Fruit fly (Drosophila melanogaster): ENCODE results near the gene Fnta.

Fnta gene

dm6 chr2L:4821319-4821717 lies 9.2 kb downstream of the Fnta start:
- TF ChIP-seq CG10348 (GFP tag; IDR thresholded peaks at IDR 0.05) (no peak), Pif1A (GFP tag; optimal IDR thresholded peaks at IDR 0.05) (peak; percentile 77), gl (tag; optimal IDR thresholded peaks at IDR 0.05) (peak; percentile 38), CG32121 (GFP tag; IDR thresholded peaks at IDR 0.05) (peak; percentile 45; the same call in 1 of the 2 replicates), rn (GFP tag; IDR thresholded peaks at IDR 0.05) (no peak), CG4496 (GFP tag; IDR thresholded peaks at IDR 0.05) (peak; percentile 76), D1 (tag; optimal IDR thresholded peaks at IDR 0.05) (peak; percentile 77), CG12605 (GFP tag; IDR thresholded peaks at IDR 0.05) (0 out of 2 replicates have a peak, but pooled peaks have one; percentile 29), fd96Ca (GFP tag; IDR thresholded peaks at IDR 0.05) (0 out of 3 replicates have a peak, but pooled peaks have one; percentile 6), CG9948 (tag; optimal IDR thresholded peaks at IDR 0.05) (peak; percentile 87), Pif1B (GFP tag; optimal IDR thresholded peaks at IDR 0.05) (peak; percentile 70), CG17806 (tag; optimal IDR thresholded peaks at IDR 0.05) (peak; percentile 86), EcR (GFP tag; optimal IDR thresholded peaks at IDR 0.05) (no peak), CG34367 (tag; optimal IDR thresholded peaks at IDR 0.05) (peak; percentile 66), CG8159 (tag; optimal IDR thresholded peaks at IDR 0.05) (peak; percentile 94), Ets98B (GFP tag; IDR thresholded peaks at IDR 0.05) (peak; percentile 58), CG13204 (GFP tag; optimal IDR thresholded peaks at IDR 0.05) (peak; percentile 34), CG14655 (GFP tag; optimal IDR thresholded peaks at IDR 0.05) (peak; percentile 84), CG8301 (tag; optimal IDR thresholded peaks at IDR 0.05) (peak; percentile 64), Snoo (tag; optimal IDR thresholded peaks at IDR 0.05) (peak; percentile 69), CG15710 (tag; optimal IDR thresholded peaks at IDR 0.05) (peak; percentile 83)

DNA sequence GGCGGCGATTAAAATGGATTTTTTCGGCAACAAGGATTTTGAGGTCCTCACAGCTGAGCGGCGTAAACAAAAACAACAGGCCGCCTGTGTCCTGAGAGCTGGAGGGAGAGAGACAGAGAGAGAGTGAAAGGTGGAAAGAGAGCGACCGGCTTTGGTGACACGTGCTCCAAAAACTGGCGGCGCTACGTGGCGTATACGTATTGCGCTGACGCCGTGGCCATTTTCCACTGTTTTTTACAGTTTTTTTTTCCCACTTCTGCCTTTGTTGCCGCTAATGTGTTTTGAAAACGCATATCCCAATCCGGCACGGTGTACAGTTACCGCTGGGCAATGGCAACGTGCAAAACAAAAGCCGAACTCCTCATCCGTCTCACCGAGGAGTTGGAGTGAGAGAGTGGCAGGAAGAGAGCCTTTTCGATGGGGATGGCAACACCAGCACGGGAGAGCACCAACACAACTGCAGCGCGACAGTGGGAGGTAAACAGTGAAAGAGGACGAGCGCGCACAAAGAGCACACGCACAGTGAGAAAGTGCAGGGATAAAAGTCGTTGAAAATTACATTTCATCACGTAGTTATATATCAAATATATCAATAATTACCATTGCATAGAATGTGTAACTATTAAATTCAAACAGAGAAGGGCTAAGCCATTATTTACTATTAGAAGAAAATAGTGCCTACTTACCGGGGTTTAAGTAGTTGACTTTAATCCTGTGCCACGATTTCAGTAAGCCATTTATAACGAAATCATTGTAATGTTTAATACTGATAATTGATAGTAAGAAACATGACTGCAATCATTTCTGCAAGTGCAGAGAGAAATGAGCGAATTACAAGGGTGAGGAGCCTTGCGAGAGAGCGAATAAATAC lies 9.8 kb downstream of the Fnta start:
- no peak for TF ChIP-seq CG10348 (GFP tag; IDR thresholded peaks at IDR 0.05)
- TF ChIP-seq Pif1B (GFP tag; optimal IDR thresholded peaks at IDR 0.05), result peak; percentile 72
- peak; percentile 70 for TF ChIP-seq Pif1A (GFP tag; optimal IDR thresholded peaks at IDR 0.05)
- peak; percentile 73 for TF ChIP-seq CG17806 (tag; optimal IDR thresholded peaks at IDR 0.05)
- peak; percentile 54 for TF ChIP-seq gl (tag; optimal IDR thresholded peaks at IDR 0.05)
- TF ChIP-seq CG4496 (GFP tag; IDR thresholded peaks at IDR 0.05), result peak; percentile 42; the same call in 2 of the 3 replicates
- TF ChIP-seq CG34367 (tag; optimal IDR thresholded peaks at IDR 0.05), result peak; percentile 78
- TF ChIP-seq Snoo (tag; optimal IDR thresholded peaks at IDR 0.05), result peak; percentile 74
- no peak for TF ChIP-seq D1 (tag; optimal IDR thresholded peaks at IDR 0.05)
- TF ChIP-seq EcR (GFP tag; optimal IDR thresholded peaks at IDR 0.05), result no peak
- TF ChIP-seq CG8301 (tag; optimal IDR thresholded peaks at IDR 0.05), result peak; percentile 54
- peak; percentile 47 for TF ChIP-seq CG13204 (GFP tag; optimal IDR thresholded peaks at IDR 0.05)
- TF ChIP-seq Ets98B (GFP tag; IDR thresholded peaks at IDR 0.05), result no peak
- TF ChIP-seq CG12605 (GFP tag; IDR thresholded peaks at IDR 0.05), result no peak; the same call in 1 of the 2 replicates
- no peak for TF ChIP-seq CG32121 (GFP tag; IDR thresholded peaks at IDR 0.05)
- TF ChIP-seq CG14655 (GFP tag; optimal IDR thresholded peaks at IDR 0.05), result peak; percentile 80
- TF ChIP-seq CG15710 (tag; optimal IDR thresholded peaks at IDR 0.05), result peak; percentile 80
- peak; percentile 40; the same call in 1 of the 3 replicates for TF ChIP-seq fd96Ca (GFP tag; IDR thresholded peaks at IDR 0.05)
- TF ChIP-seq CG9948 (tag; optimal IDR thresholded peaks at IDR 0.05), result peak; percentile 77
- TF ChIP-seq rn (GFP tag; IDR thresholded peaks at IDR 0.05), result 0 out of 2 replicates have a peak, but pooled peaks have one; percentile 12

DNA sequence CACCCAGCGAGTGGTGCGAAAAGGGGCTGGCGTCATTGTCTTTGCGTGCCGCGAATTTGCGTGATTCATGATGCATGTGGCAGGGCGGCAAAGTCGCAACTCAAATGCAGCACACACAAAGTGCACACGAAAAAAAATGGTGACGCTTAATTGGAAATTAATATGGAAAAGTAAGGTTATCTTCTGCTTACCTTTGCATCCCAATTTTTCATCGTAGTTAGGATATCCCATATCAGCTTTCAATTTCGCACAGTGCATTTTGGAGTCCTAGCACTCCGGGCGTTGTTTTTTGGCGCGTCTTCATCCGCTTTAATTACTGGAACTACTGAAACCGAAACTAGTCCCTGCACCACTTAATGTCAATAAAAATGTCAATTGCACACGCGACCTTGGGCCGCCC lies 10.5 kb downstream of the Fnta start:
- TF ChIP-seq CG8159 (tag; optimal IDR thresholded peaks at IDR 0.05) (no peak), CG9948 (tag; optimal IDR thresholded peaks at IDR 0.05) (peak; percentile 4), D1 (tag; optimal IDR thresholded peaks at IDR 0.05) (no peak), CG14655 (GFP tag; optimal IDR thresholded peaks at IDR 0.05) (no peak), gl (tag; optimal IDR thresholded peaks at IDR 0.05) (no peak), CG10348 (GFP tag; IDR thresholded peaks at IDR 0.05) (no peak), rn (GFP tag; IDR thresholded peaks at IDR 0.05) (no peak), Snoo (tag; optimal IDR thresholded peaks at IDR 0.05) (no peak), Pif1B (GFP tag; optimal IDR thresholded peaks at IDR 0.05) (no peak), fd96Ca (GFP tag; IDR thresholded peaks at IDR 0.05) (peak; percentile 53; the same call in 1 of the 3 replicates), CG12605 (GFP tag; IDR thresholded peaks at IDR 0.05) (no peak), CG4496 (GFP tag; IDR thresholded peaks at IDR 0.05) (peak; percentile 73), CG32121 (GFP tag; IDR thresholded peaks at IDR 0.05) (no peak), CG15710 (tag; optimal IDR thresholded peaks at IDR 0.05) (no peak), CG13204 (GFP tag; optimal IDR thresholded peaks at IDR 0.05) (no peak), Pif1A (GFP tag; optimal IDR thresholded peaks at IDR 0.05) (no peak), CG8301 (tag; optimal IDR thresholded peaks at IDR 0.05) (no peak), Ets98B (GFP tag; IDR thresholded peaks at IDR 0.05) (peak; percentile 10; the same call in 1 of the 2 replicates), CG17806 (tag; optimal IDR thresholded peaks at IDR 0.05) (peak; percentile 1), CG34367 (tag; optimal IDR thresholded peaks at IDR 0.05) (no peak), EcR (GFP tag; optimal IDR thresholded peaks at IDR 0.05) (no peak)

DNA sequence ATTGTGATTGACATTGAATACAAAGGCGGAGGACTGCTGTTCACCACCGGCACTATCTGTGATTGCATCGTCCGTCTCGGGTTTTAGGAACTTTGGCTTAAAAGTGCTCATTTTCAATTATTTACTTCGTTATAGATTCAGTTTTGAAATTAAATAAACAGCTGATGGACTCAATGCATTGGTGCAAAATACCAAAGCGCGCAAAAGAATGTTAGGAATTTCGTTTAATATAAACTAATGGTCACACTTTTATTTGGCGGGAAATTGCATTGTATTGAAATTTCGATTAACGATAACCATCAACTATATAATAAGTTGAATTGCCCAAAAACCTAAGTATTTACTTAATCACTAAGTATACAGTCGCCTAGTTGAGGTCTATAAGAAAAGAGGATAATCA lies 12.4 kb downstream of the Fnta start, which contains the start of gene CG3225:
CG3225 (minus strand) TSS at position 190 of the 400 bp plus-strand sequence.
- TF ChIP-seq CG14655 (GFP tag; optimal IDR thresholded peaks at IDR 0.05), result no peak
- TF ChIP-seq Pif1A (GFP tag; optimal IDR thresholded peaks at IDR 0.05), result no peak
- TF ChIP-seq CG12605 (GFP tag; IDR thresholded peaks at IDR 0.05), result no peak
- no peak for TF ChIP-seq D1 (tag; optimal IDR thresholded peaks at IDR 0.05)
- no peak for TF ChIP-seq CG4496 (GFP tag; IDR thresholded peaks at IDR 0.05)
- TF ChIP-seq CG9948 (tag; optimal IDR thresholded peaks at IDR 0.05), result no peak
- TF ChIP-seq CG17806 (tag; optimal IDR thresholded peaks at IDR 0.05), result no peak
- TF ChIP-seq CG13204 (GFP tag; optimal IDR thresholded peaks at IDR 0.05), result no peak
- TF ChIP-seq CG34367 (tag; optimal IDR thresholded peaks at IDR 0.05), result no peak
- TF ChIP-seq CG8159 (tag; optimal IDR thresholded peaks at IDR 0.05), result no peak
- no peak for TF ChIP-seq Pif1B (GFP tag; optimal IDR thresholded peaks at IDR 0.05)
- TF ChIP-seq rn (GFP tag; IDR thresholded peaks at IDR 0.05), result no peak
- TF ChIP-seq CG8301 (tag; optimal IDR thresholded peaks at IDR 0.05), result no peak
- TF ChIP-seq CG10348 (GFP tag; IDR thresholded peaks at IDR 0.05), result no peak
- no peak for TF ChIP-seq Snoo (tag; optimal IDR thresholded peaks at IDR 0.05)
